Worm (Caenorhabditis elegans) whole organism, L4/young adult: ENCODE data around the gene B0462.4.

ENCODE experiments used
- dao-5 ChIP-seq: sonication (generic microtip); optimal IDR thresholded peaks from 2 replicates; lab custom pipeline; 2016; ENCODE audit warnings: missing genotype, missing genetic modification characterization, moderate library complexity, missing compliant biosample characterization
- him-1 ChIP-seq: sonication (generic microtip); optimal IDR thresholded peaks from 2 replicates; lab custom pipeline; 2016; ENCODE audit warnings: missing genotype, missing genetic modification reagents, missing genetic modification characterization, missing compliant biosample characterization

DNA sequence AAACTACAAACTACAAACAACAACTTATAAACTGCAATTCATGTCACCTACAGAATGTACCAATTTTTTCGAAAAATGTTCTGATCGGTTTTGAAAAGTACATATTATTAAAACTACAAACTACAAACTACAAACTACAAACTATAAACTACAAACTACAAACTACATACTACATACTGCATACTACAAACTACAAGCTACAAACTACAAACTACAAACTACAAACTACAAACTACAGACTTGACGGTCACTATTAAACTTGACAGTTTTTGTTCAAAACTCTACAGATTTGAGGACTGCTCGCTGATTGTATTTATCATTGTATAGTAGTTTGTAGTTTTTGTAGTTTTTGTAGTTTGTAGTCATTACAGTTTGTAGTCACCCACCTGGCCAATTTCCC, 23.3 kb upstream of the B0462.4 start:
- TF ChIP-seq dao-5 (tag; lab: Kevin White, UChicago) (no peak), him-1 (no peak)
